Worm (Caenorhabditis elegans): Measurements from ENCODE around the gene F11E6.10.

Gene F11E6.10

DNA sequence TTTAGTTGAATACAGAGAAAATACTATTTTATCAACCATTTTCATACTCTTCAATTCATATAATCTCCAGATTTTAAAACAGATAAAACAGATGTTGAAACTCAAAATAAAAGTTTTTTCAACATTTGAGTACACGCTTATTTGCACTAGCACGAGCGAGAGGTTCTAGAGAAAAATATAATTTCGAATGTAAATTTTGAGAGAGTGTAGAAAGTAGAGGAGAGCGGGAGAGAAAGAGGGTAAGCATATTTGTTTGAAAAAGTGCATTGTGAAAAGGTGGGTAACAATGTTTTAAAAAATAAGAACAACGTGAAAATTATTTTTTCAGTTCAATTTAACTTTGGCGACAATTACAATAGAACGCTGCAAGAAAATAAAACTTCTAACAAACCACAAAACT lies 4.9 kb upstream of the F11E6.10 start:
- TF ChIP-seq hif-1 (tag; optimal IDR thresholded peaks at IDR 0.05) (no peak), aha-1 (tag) (peak; percentile 71)

DNA sequence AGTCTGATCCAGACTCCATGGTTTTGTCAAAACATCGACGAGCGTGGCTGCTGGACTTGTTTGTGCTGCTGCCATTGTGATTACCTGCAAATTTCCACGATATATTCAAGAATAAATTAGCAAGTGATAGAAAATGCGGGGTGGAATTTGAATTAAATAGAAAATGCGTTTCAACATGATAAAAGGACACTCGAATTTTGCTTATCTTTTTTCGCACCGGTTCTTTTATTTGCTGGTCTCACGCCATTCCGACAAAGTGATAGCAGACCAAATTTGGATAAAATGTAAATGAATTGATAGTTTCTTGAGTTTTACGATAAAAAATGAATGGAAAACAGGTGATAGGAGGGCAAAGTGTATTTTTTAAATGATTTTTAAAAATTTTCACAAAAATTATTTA lies 4.4 kb upstream of the F11E6.10 start, which contains the start of gene elo-2:
Gene elo-2 (minus strand): TSS at position 84 of the 400 bp plus-strand sequence.
- no peak for TF ChIP-seq zfp-2 (tag; optimal IDR thresholded peaks at IDR 0.05)
- peak; percentile 7 for TF ChIP-seq nhr-77 (tag; optimal IDR thresholded peaks at IDR 0.05)
- peak; percentile 24 for TF ChIP-seq pqm-1 (tag; optimal IDR thresholded peaks at IDR 0.05)
- no peak for TF ChIP-seq lin-13 (GFP tag; optimal IDR thresholded peaks at IDR 0.05)
- TF ChIP-seq php-3 (GFP tag; IDR thresholded peaks at IDR 0.05), result peak; percentile 65; the same call in 1 of the 2 replicates
- TF ChIP-seq nhr-28 (tag; optimal IDR thresholded peaks at IDR 0.05), result peak; percentile 62
- no peak for TF ChIP-seq mdl-1 (tag; optimal IDR thresholded peaks at IDR 0.05)
- TF ChIP-seq dmd-6 (GFP tag; IDR thresholded peaks at IDR 0.05), result peak; percentile 72
- peak; percentile 65 for TF ChIP-seq dve-1 (tag; optimal IDR thresholded peaks at IDR 0.05; ENCODE audit: insufficient read depth)
- TF ChIP-seq hlh-11 (tag; optimal IDR thresholded peaks at IDR 0.05), result peak; percentile 66
- no peak for TF ChIP-seq jun-1 (tag; optimal IDR thresholded peaks at IDR 0.05)
- TF ChIP-seq aha-1 (tag), result peak; percentile 91
- TF ChIP-seq sdz-12 (GFP tag; optimal IDR thresholded peaks at IDR 0.05), result no peak
- TF ChIP-seq daf-16 (GFP tag; optimal IDR thresholded peaks at IDR 0.05), result no peak
- peak; percentile 53 for TF ChIP-seq daf-16 (tag; optimal IDR thresholded peaks at IDR 0.05)

DNA sequence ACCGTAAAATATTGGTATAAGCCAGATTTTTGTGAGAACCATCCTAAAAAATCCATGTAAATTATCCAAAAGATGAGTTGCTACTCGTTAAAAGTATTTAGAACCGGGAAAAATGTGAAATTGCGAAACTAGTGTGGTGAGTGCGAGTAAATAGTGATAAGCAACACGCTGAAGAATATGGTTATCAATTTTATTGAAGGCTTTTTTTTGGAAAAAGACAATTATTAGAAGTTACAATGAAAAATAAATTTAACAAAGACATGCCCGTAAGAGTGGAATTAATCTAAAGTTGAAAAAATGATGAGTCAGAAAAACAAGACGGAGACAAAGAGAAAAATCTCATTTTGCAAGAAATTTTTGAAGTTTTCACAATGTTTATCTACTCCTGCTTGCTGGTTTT lies 2.9 kb upstream of the F11E6.10 start, which contains the start of gene F11E6.6:
Gene F11E6.6 (minus strand): TSS at position 101 of the 400 bp plus-strand sequence.
- TF ChIP-seq dmd-6 (GFP tag; IDR thresholded peaks at IDR 0.05), result 0 out of 2 replicates have a peak, but pooled peaks have one; percentile 8
- TF ChIP-seq lin-39 (tag; optimal IDR thresholded peaks at IDR 0.05), result no peak
- no peak for TF ChIP-seq mep-1 (tag; optimal IDR thresholded peaks at IDR 0.05)
- TF ChIP-seq gei-8 (GFP tag; optimal IDR thresholded peaks at IDR 0.05), result no peak
- no peak for TF ChIP-seq ces-1 (GFP tag; optimal IDR thresholded peaks at IDR 0.05)
- no peak for TF ChIP-seq F49E8.2 (tag; optimal IDR thresholded peaks at IDR 0.05; ENCODE audit: borderline replicate concordance)
- TF ChIP-seq D1046.2 (GFP tag; IDR thresholded peaks at IDR 0.05), result no peak
- no peak for TF ChIP-seq nhr-11 (tag; optimal IDR thresholded peaks at IDR 0.05)
- no peak for TF ChIP-seq nhr-42 (GFP tag; IDR thresholded peaks at IDR 0.05)
- no peak for TF ChIP-seq mdl-1 (tag; optimal IDR thresholded peaks at IDR 0.05)
- TF ChIP-seq nhr-77 (tag; optimal IDR thresholded peaks at IDR 0.05), result peak; percentile 23
- TF ChIP-seq unc-39 (tag; optimal IDR thresholded peaks at IDR 0.05), result no peak
- no peak for TF ChIP-seq zip-2 (tag; optimal IDR thresholded peaks at IDR 0.05)
- TF ChIP-seq sdz-12 (GFP tag; optimal IDR thresholded peaks at IDR 0.05), result no peak
- no peak for TF ChIP-seq nhr-41 (GFP tag; IDR thresholded peaks at IDR 0.05)
- TF ChIP-seq ama-1 (optimal IDR thresholded peaks at IDR 0.05), result no peak
- no peak for TF ChIP-seq zag-1 (tag; optimal IDR thresholded peaks at IDR 0.05)
- no peak for TF ChIP-seq mxl-3 (GFP tag; optimal IDR thresholded peaks at IDR 0.05)
- no peak for TF ChIP-seq hlh-30 (tag; optimal IDR thresholded peaks at IDR 0.05; ENCODE audit: insufficient read depth)
- no peak for TF ChIP-seq daf-16 (GFP tag; optimal IDR thresholded peaks at IDR 0.05)
- TF ChIP-seq daf-16 (tag; optimal IDR thresholded peaks at IDR 0.05), result peak; percentile 23
- TF ChIP-seq pqm-1 (tag; optimal IDR thresholded peaks at IDR 0.05), result peak; percentile 46
- no peak for TF ChIP-seq nhr-25 (tag; optimal IDR thresholded peaks at IDR 0.05; ENCODE audit: borderline replicate concordance, insufficient read depth)
- no peak for TF ChIP-seq tag-97 (GFP tag; IDR thresholded peaks at IDR 0.05)

DNA sequence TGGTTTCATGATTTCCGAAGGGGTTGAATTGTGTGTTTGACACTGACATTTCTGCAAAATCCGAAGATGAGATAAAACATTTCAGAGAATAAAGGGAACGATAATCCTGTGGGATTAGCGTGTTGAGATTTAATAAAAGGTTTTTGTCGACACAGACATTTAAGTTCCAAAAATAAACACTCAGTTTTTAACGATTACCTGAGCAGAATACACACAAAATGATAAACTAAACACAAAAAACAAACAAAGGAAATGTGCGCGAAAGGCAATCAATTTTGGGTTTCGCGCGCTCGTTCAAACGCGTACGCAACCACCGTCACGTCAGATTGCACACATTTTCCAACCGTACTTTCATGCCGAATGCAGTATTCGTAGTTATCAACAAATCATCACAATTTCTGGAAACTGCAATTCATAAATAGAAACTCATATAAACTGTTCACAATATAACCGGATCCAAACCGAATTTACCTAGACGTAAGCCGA lies 1.7 kb downstream of the F11E6.10 start, which contains the start of gene rif-1.1:
Gene rif-1.1 (minus strand): TSS at position 51 of the 486 bp plus-strand sequence.
- TF ChIP-seq lir-3 (tag; optimal IDR thresholded peaks at IDR 0.05), result no peak
- no peak for TF ChIP-seq zfp-2 (tag; optimal IDR thresholded peaks at IDR 0.05)
- no peak for TF ChIP-seq madf-9 (GFP tag; conservative IDR thresholded peaks at IDR 0.05)
- no peak for TF ChIP-seq pha-4 (GFP tag; IDR thresholded peaks at IDR 0.05)
- peak; percentile 47 for TF ChIP-seq pha-4 (tag; optimal IDR thresholded peaks at IDR 0.05)
- TF ChIP-seq attf-4 (tag; optimal IDR thresholded peaks at IDR 0.05), result no peak
- no peak for TF ChIP-seq daf-19 (GFP tag; conservative IDR thresholded peaks at IDR 0.05)
- no peak for TF ChIP-seq lin-29 (GFP tag; IDR thresholded peaks at IDR 0.05)
- peak in 1 of 2 experiments; percentile 79 for TF ChIP-seq unc-62 (GFP tag; optimal IDR thresholded peaks at IDR 0.05 in 1 of 2)
- no peak for TF ChIP-seq unc-62 (tag; optimal IDR thresholded peaks at IDR 0.05)
- TF ChIP-seq daf-12 (tag; optimal IDR thresholded peaks at IDR 0.05), result no peak
- no peak for TF ChIP-seq F26F4.8 (GFP tag; conservative IDR thresholded peaks at IDR 0.05)
- no peak for TF ChIP-seq arid-1 (GFP tag; conservative IDR thresholded peaks at IDR 0.05)
- no peak for TF ChIP-seq Y75B8A.6 (GFP tag; IDR thresholded peaks at IDR 0.05)
- no peak for TF ChIP-seq gei-8 (GFP tag; optimal IDR thresholded peaks at IDR 0.05)
- TF ChIP-seq ctbp-1 (GFP tag; IDR thresholded peaks at IDR 0.05), result no peak
- no peak for TF ChIP-seq Y48G9A.11 (GFP tag; IDR thresholded peaks at IDR 0.05)

All from whole organism, L4 larva.